Worm (Caenorhabditis elegans) whole organism, L2 larva: ENCODE results near the gene ZK688.10.

Source experiments
- R02D3.7 ChIP-seq: fragments of 150-350 bp; optimal IDR thresholded peaks from 2 replicates; lab custom pipeline; 2014; ENCODE audit warnings: missing biosample characterization, missing genetic modification characterization
- ceh-16 ChIP-seq: fragments of 150-350 bp; optimal IDR thresholded peaks from 2 replicates; lab custom pipeline; 2014; ENCODE audit warnings: missing biosample characterization, missing genetic modification characterization
- lsy-2 ChIP-seq, 2 experiments: fragments of 150-350 bp in 1 of 2; sonication (generic microtip) in 1 of 2; optimal IDR thresholded peaks; 2 replicates each; lab custom pipeline; 2014 to 2017; ENCODE audit warnings: missing biosample characterization in 2 of 2, missing genetic modification characterization in 2 of 2
- nhr-237 ChIP-seq: fragments of 150-350 bp; optimal IDR thresholded peaks from 2 replicates; lab custom pipeline; 2014; ENCODE audit warnings: missing biosample characterization, missing genetic modification characterization

DNA sequence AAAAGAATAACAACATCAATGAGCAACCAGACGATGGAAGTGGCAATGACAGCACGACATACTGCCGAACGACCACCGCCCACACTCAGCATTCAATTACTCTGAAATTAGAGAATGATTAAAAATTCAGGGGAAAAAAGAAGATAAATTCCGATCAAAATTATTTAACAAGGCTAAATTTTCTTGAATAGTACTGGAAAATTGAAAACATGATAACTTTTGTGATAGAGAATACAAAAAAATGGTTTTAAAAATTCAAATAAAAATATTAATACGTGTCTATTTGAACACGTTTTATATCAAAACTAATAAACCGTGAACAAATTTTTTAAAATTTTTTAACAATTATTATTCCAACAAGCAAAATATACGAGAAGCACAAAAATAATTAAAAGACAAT, 20.8 kb upstream of the ZK688.10 start, which contains the start of gene gly-3:
- no peak for TF ChIP-seq R02D3.7
- TF ChIP-seq nhr-237 (tag; lab: Kevin White, UChicago): no peak
- no peak for TF ChIP-seq lsy-2 (tag; optimal IDR thresholded peaks at IDR 0.05; lab: Kevin White, UChicago)
- TF ChIP-seq ceh-16: no peak
